Worm (Caenorhabditis elegans) whole organism, midembryonic: Measurements from ENCODE around the gene M05D6.1.

Source experiments
- T22C8.4 ChIP-seq: fragments of 200-800 bp; sonication (Bioruptor generic); IDR thresholded peaks from 2 replicates; pipeline ENCODE4 v1.3.6; 2022; ENCODE audit warnings: missing genetic modification characterization, missing compliant biosample characterization
- cog-1 ChIP-seq: sonication (generic microtip); optimal IDR thresholded peaks from 2 replicates; lab custom pipeline; 2016; ENCODE audit warnings: missing genetic modification characterization, missing compliant biosample characterization
- flt-1 ChIP-seq: fragments of 200-800 bp; sonication (Bioruptor generic); IDR thresholded peaks from 2 replicates; pipeline ENCODE4 v1.3.6; 2022; ENCODE audit warnings: missing genetic modification characterization, missing compliant biosample characterization
- klf-2 ChIP-seq: fragments of 200-800 bp; sonication (Bioruptor generic); conservative IDR thresholded peaks from 2 replicates; pipeline ENCODE4 v1.3.6; 2022; ENCODE audit warnings: missing genetic modification reagents, missing genetic modification characterization, missing compliant biosample characterization
- med-1 ChIP-seq: sonication (generic microtip); optimal IDR thresholded peaks from 2 replicates; lab custom pipeline; 2017; ENCODE audit warnings: missing genetic modification characterization, mild to moderate bottlenecking, missing compliant biosample characterization, antibody characterized with exemption, missing genetic modification reagents; ENCODE audit not compliant: insufficient read depth
- ref-1 ChIP-seq: fragments of 200-800 bp; sonication (Bioruptor generic); conservative IDR thresholded peaks from 2 replicates; pipeline ENCODE4 v1.3.6; 2022; ENCODE audit warnings: missing genetic modification reagents, missing genetic modification characterization, missing compliant biosample characterization
- tab-1 ChIP-seq: fragments of 200-800 bp; sonication (Bioruptor generic); IDR thresholded peaks from 2 replicates; pipeline ENCODE4 v1.3.6; 2022; ENCODE audit warnings: missing genetic modification characterization, missing compliant biosample characterization
- ztf-23 ChIP-seq: fragments of 200-800 bp; sonication (Bioruptor generic); IDR thresholded peaks from 2 replicates; pipeline ENCODE4 v1.3.6; 2022; ENCODE audit warnings: missing genetic modification reagents, missing genetic modification characterization, missing compliant biosample characterization
- ztf-29 ChIP-seq: fragments of 200-800 bp; sonication (Bioruptor generic); IDR thresholded peaks from 2 replicates; pipeline ENCODE4 v1.3.6; 2022; ENCODE audit warnings: missing genetic modification reagents, missing genetic modification characterization, missing compliant biosample characterization

The M05D6.1 gene

DNA sequence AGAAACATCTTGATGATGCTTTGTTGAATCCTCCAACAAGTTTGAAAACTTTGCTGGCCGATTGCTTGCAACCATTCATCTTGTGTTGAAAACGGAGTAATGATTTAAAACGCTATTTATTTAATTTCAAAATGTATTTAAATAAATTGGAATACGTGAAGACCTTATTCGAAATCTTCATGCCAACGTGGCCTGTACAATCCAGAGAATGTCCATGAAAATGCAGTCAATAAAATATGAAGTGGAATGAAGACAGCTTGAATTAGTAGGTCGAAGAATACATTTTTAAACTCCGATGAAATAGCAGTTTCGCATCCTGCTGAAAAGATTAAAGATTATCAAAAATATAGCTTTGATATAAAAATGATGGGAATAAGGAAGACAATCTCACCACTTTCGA is 20.7 kb downstream of the M05D6.1 start, which contains the start of gene F22B5.5:
Gene F22B5.5 (minus strand): TSS at position 101 of the 400 bp plus-strand sequence.
- TF ChIP-seq ztf-29 (no peak), tab-1 (GFP tag; lab: Robert Waterston, UW) (no peak), cog-1 (tag; lab: Kevin White, UChicago) (no peak), med-1 (no peak)

DNA sequence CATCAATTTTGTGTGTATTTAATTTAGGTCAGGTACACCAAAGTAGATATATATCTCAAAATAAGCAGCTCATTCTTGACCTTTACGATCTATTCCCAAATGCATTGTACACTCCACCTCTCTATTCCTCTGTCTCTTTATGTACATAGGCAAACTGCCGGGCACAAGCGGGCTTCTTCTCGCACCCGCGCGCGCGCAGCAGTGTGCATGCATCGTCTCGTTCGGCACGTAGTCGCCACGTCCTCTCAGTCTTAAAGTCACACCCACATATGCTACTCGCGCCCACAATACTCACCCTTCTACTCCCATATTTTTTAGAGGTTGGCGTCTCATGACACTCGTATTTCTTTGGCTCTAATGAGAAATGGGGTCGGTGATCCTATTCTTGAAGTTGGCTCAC is 23.8 kb downstream of the M05D6.1 start:
- TF ChIP-seq flt-1 (no peak), ztf-23 (no peak), ref-1 (no peak), cog-1 (tag; lab: Kevin White, UChicago) (no peak), med-1 (no peak), tab-1 (GFP tag; lab: Robert Waterston, UW) (no peak), ztf-29 (no peak), T22C8.4 (no peak), klf-2 (GFP tag; lab: Robert Waterston, UW) (no peak)

DNA sequence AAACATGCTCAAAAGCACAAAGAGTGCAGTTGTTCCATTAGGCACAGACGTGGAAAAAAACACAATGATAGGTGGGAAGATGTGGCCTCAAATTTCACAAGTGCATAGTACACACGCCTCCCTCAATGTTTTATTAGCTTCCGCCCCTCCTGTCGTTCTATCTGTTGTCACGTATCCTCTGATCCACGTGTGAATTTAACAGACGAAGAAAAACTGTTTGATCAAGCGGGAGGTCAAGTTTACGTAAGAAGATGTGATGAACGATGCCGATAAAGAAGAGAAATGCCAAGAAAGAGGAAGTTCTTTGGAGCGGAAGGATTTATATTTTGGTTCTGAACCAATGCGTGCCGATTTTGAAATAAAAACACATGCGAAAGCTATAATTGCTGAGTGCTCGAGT is 24.5 kb downstream of the M05D6.1 start:
- no peak for TF ChIP-seq ztf-23

DNA sequence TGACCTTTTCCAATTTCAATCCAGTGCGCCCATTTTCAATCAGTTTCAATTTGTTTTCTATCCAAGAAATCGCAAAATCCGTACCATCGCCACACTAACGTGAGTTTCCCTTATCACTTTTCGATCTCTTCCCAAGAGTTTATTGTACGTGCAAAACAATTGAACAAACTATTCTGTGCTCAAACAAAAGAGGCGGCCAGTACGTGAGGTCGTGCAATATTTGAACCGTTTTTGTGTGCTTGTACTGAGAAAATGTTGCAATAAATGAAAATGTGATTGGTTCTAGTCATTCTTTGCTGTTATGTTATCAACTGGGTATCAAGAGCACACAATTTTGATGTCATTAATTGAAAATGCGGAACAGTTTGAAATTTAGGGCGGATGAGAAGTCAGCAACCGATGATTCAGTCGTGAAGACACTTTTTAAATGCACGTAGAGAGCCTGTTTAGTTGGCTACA is 25.5 kb downstream of the M05D6.1 start, which contains the start of gene F22B5.4:
Gene F22B5.4 (plus strand): TSS at position 51 of the 459 bp plus-strand sequence.
- no peak for TF ChIP-seq ref-1
- TF ChIP-seq ztf-29: no peak
- TF ChIP-seq cog-1 (tag; lab: Kevin White, UChicago): no peak

- TF ChIP-seq T22C8.4 (no peak), ztf-23 (no peak), klf-2 (GFP tag; lab: Robert Waterston, UW) (no peak), med-1 (no peak), tab-1 (GFP tag; lab: Robert Waterston, UW) (no peak), cog-1 (tag; lab: Kevin White, UChicago) (no peak), ztf-29 (no peak), ref-1 (no peak)
Measured at ce11 chrII:8446731-8447130, 28.5 kb downstream of the M05D6.1 start, which contains the start of gene cut-3. cut-3 (minus strand) TSS chrII:8446831.

ce11 chrII:8444007-8444406 is 31.2 kb downstream of the M05D6.1 start, which contains the start of gene evl-20:
evl-20 (plus strand) TSS chrII:8444307.
- TF ChIP-seq ref-1: no peak
- TF ChIP-seq flt-1: no peak
- TF ChIP-seq ztf-23: no peak
- TF ChIP-seq cog-1 (tag; lab: Kevin White, UChicago): no peak
- no peak for TF ChIP-seq med-1
- no peak for TF ChIP-seq ztf-29
- TF ChIP-seq klf-2 (GFP tag; lab: Robert Waterston, UW): no peak
- TF ChIP-seq tab-1 (GFP tag; lab: Robert Waterston, UW): no peak
- no peak for TF ChIP-seq T22C8.4

- no peak for TF ChIP-seq cog-1 (tag; lab: Kevin White, UChicago)
- TF ChIP-seq klf-2 (GFP tag; lab: Robert Waterston, UW): no peak
- TF ChIP-seq med-1: no peak
- TF ChIP-seq flt-1: no peak
- no peak for TF ChIP-seq tab-1 (GFP tag; lab: Robert Waterston, UW)
- TF ChIP-seq ztf-29: no peak
- TF ChIP-seq ztf-23: no peak
- no peak for TF ChIP-seq ref-1
Measured at ce11 chrII:8442717-8443223, 32.4 kb downstream of the M05D6.1 start, which contains the start of gene eif-3.G. eif-3.G (plus strand) TSS chrII:8442767.

DNA sequence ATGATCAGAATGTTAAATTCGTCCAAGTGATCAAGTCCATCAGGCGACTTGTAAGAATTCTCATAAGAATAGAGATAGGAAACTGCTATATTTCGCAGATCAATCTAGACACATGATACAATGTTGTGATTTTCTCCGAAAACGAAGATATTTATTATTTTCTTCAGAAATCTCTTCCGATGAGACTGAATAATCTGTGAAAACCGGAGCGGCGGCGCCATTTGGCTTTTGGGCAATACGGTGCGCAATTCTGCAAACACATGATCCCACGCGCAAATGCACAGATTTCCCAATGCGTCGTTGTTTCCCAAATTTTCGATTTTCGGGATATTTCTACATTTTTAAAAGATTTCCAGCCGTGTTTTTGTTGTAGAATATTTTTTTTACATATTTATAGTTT is 33.0 kb downstream of the M05D6.1 start:
- TF ChIP-seq T22C8.4 (no peak), tab-1 (GFP tag; lab: Robert Waterston, UW) (no peak), flt-1 (no peak), ztf-23 (no peak), cog-1 (tag; lab: Kevin White, UChicago) (no peak), klf-2 (GFP tag; lab: Robert Waterston, UW) (no peak), ref-1 (no peak), med-1 (no peak), ztf-29 (no peak; the same call in 1 of the 2 replicates)

DNA sequence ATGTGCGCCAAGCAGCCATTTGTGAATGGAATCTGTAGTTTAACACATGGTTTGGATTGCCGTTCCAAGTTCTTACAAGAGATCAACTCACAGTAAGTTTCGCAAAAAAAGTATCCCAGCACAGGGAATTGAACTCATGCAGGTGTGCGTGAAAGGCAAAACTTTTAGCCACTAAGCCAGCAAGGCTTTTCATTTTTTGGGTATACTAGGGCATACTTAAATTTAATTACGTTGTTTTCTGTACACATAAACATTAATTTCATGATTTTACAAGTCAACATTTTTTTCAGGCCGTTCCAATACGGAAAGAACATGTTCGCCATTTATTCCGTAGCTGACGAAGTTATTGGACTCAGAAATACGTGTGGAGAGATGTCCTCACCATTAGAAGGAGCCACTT is 33.7 kb downstream of the M05D6.1 start:
- TF ChIP-seq med-1 (no peak), cog-1 (tag; lab: Kevin White, UChicago) (no peak), ref-1 (no peak), klf-2 (GFP tag; lab: Robert Waterston, UW) (no peak), T22C8.4 (no peak)

DNA sequence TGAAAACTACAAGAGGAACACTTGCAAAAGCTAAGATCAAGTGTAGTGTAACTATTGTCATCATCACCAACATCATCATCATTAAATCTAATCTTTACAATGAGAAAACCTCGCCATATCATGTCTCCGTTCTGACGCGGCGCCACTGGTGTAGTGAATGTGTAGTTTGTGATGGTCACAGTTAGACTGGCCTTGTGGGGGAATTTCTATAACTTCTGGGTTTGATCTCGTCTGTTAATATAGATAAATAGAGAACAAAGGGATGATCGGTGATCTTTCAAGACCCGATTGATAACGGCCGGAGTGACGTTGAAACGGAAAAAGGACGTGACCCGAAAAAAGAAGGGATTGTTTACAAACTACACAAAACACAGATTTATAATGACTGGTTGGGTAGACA is 34.4 kb downstream of the M05D6.1 start:
- TF ChIP-seq ref-1: no peak
- TF ChIP-seq T22C8.4: no peak
- TF ChIP-seq ztf-23: no peak

DNA sequence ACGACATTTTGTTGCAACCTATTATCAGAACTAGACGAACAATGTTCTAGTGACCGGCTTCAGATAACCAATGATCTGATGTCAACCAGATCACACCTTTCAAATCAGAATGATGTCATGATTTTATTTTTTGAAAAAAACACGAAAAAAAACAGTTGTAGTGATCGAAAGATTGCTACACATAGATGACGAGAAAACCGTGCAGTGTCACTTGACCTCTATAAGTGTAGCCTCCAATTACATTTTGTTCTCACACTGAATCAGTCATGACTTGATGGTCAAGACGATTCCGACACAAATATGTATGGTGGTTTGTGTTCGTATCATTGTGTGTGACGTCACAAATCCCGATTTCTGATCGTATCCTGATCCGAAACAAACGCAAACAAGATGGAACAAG is 35.1 kb downstream of the M05D6.1 start:
- no peak for TF ChIP-seq flt-1
- TF ChIP-seq cog-1 (tag; lab: Kevin White, UChicago): no peak
- no peak for TF ChIP-seq T22C8.4
- TF ChIP-seq ref-1: no peak
- TF ChIP-seq klf-2 (GFP tag; lab: Robert Waterston, UW): no peak

ce11 chrII:8438791-8439287 is 36.4 kb downstream of the M05D6.1 start, which contains the start of gene lips-10:
lips-10 (plus strand) TSS chrII:8439168.
- TF ChIP-seq cog-1 (tag; lab: Kevin White, UChicago) (no peak), ref-1 (no peak), tab-1 (GFP tag; lab: Robert Waterston, UW) (no peak), T22C8.4 (no peak), med-1 (no peak), ztf-23 (no peak), klf-2 (GFP tag; lab: Robert Waterston, UW) (no peak), flt-1 (no peak), ztf-29 (no peak)
